Worm (Caenorhabditis elegans): ENCODE measurements around the gene lim-6.

Gene lim-6

ce11 chrX:1122198-1122597 lies 49.9 kb downstream of the lim-6 start (continued):
- peak in 1 of 2 experiments; percentile 64 for TF ChIP-seq lsy-2 (tag; optimal IDR thresholded peaks at IDR 0.05)
- TF ChIP-seq rnt-1 (tag; optimal IDR thresholded peaks at IDR 0.05) = peak; percentile 59
- TF ChIP-seq C16A3.4 (tag; optimal IDR thresholded peaks at IDR 0.05) = peak; percentile 58
- TF ChIP-seq ceh-82 (tag; optimal IDR thresholded peaks at IDR 0.05) = peak in 1 of 3 experiments; percentile 41
- TF ChIP-seq fkh-10 (GFP tag; optimal IDR thresholded peaks at IDR 0.05) = no peak
- no peak for TF ChIP-seq zag-1 (tag; optimal IDR thresholded peaks at IDR 0.05)
- no peak for TF ChIP-seq nhr-19 (GFP tag; conservative IDR thresholded peaks at IDR 0.05)
- no peak for TF ChIP-seq ztf-4 (tag; optimal IDR thresholded peaks at IDR 0.05)
- TF ChIP-seq nhr-71 (tag; optimal IDR thresholded peaks at IDR 0.05) = peak; percentile 66
- TF ChIP-seq vab-15 (tag; optimal IDR thresholded peaks at IDR 0.05) = peak; percentile 14
- TF ChIP-seq fkh-4 (tag; optimal IDR thresholded peaks at IDR 0.05; ENCODE audit: borderline replicate concordance) = no peak

ce11 chrX:1123471-1123870 lies 51.2 kb downstream of the lim-6 start:
- TF ChIP-seq blmp-1 (tag; optimal IDR thresholded peaks at IDR 0.05) = peak; percentile 58
- TF ChIP-seq nhr-71 (tag; optimal IDR thresholded peaks at IDR 0.05) = peak; percentile 9
- peak; percentile 76 for TF ChIP-seq nhr-85 (tag)
- no peak for TF ChIP-seq nhr-47 (tag; optimal IDR thresholded peaks at IDR 0.05)
- TF ChIP-seq lin-14 (GFP tag; optimal IDR thresholded peaks at IDR 0.05) = peak; percentile 36
- peak in 1 of 2 experiments; percentile 17 for TF ChIP-seq lin-35 (GFP tag; optimal IDR thresholded peaks at IDR 0.05)
- no peak for TF ChIP-seq C34B4.2 (tag; optimal IDR thresholded peaks at IDR 0.05)
- no peak for TF ChIP-seq lin-39 (tag; optimal IDR thresholded peaks at IDR 0.05)
- TF ChIP-seq ztf-11 (tag; optimal IDR thresholded peaks at IDR 0.05) = no peak
- TF ChIP-seq unc-98 (GFP tag; IDR thresholded peaks at IDR 0.05) = no peak
- peak; percentile 41 for TF ChIP-seq snu-23 (GFP tag; optimal IDR thresholded peaks at IDR 0.05)

ce11 chrX:1124146-1124545 lies 51.9 kb downstream of the lim-6 start, which contains the start of gene C05D9.9:
C05D9.9 (minus strand) TSS chrX:1124246.
- TF ChIP-seq fkh-4 (tag; optimal IDR thresholded peaks at IDR 0.05; ENCODE audit: borderline replicate concordance) = no peak
- peak; percentile 56 for TF ChIP-seq nhr-85 (tag)
- no peak for TF ChIP-seq ces-1 (GFP tag; optimal IDR thresholded peaks at IDR 0.05)
- no peak for TF ChIP-seq nhr-90 (tag; optimal IDR thresholded peaks at IDR 0.05; ENCODE audit: poor library complexity)
- peak; percentile 1 for TF ChIP-seq snu-23 (GFP tag; optimal IDR thresholded peaks at IDR 0.05)
- no peak for TF ChIP-seq tbx-2 (tag; optimal IDR thresholded peaks at IDR 0.05)
- TF ChIP-seq pqm-1 (tag; optimal IDR thresholded peaks at IDR 0.05) = no peak
- peak in 1 of 2 experiments; percentile 3 for TF ChIP-seq lin-35 (GFP tag; optimal IDR thresholded peaks at IDR 0.05)
- TF ChIP-seq mdl-1 (tag; optimal IDR thresholded peaks at IDR 0.05) = no peak
- no peak for TF ChIP-seq tlp-1 (tag; optimal IDR thresholded peaks at IDR 0.05)
- no peak for TF ChIP-seq jun-1 (tag; optimal IDR thresholded peaks at IDR 0.05)
- no peak for TF ChIP-seq ztf-11 (tag; optimal IDR thresholded peaks at IDR 0.05)
- TF ChIP-seq alr-1 (tag; optimal IDR thresholded peaks at IDR 0.05; ENCODE audit: borderline replicate concordance) = no peak
- no peak for TF ChIP-seq elt-2 (tag; optimal IDR thresholded peaks at IDR 0.05)
- TF ChIP-seq skn-1 (tag; optimal IDR thresholded peaks at IDR 0.05) = no peak
- TF ChIP-seq lir-3 (tag; optimal IDR thresholded peaks at IDR 0.05; ENCODE audit: poor library complexity) = no peak
- no peak for TF ChIP-seq nhr-12 (tag; optimal IDR thresholded peaks at IDR 0.05)
- no peak for TF ChIP-seq xbp-1 (tag; optimal IDR thresholded peaks at IDR 0.05)
- TF ChIP-seq fkh-10 (GFP tag; optimal IDR thresholded peaks at IDR 0.05) = no peak
- TF ChIP-seq zag-1 (tag; optimal IDR thresholded peaks at IDR 0.05) = no peak
- TF ChIP-seq elt-3 (tag; optimal IDR thresholded peaks at IDR 0.05) = peak in 1 of 6 experiments; percentile 5
- TF ChIP-seq pax-3 (tag; optimal IDR thresholded peaks at IDR 0.05) = no peak
- TF ChIP-seq ceh-90 (tag; optimal IDR thresholded peaks at IDR 0.05) = no peak
- no peak for TF ChIP-seq hlh-4 (tag; optimal IDR thresholded peaks at IDR 0.05)
- peak; percentile 46 for TF ChIP-seq grh-1 (GFP tag; IDR thresholded peaks at IDR 0.05)
- no peak for TF ChIP-seq swsn-7 (tag; optimal IDR thresholded peaks at IDR 0.05)
- peak; percentile 10 for TF ChIP-seq lin-14 (GFP tag; optimal IDR thresholded peaks at IDR 0.05)
- no peak for TF ChIP-seq nhr-71 (tag; optimal IDR thresholded peaks at IDR 0.05)
- no peak for TF ChIP-seq nhr-77 (tag; optimal IDR thresholded peaks at IDR 0.05)
- no peak for TF ChIP-seq nhr-76 (tag; optimal IDR thresholded peaks at IDR 0.05)
- no peak for TF ChIP-seq unc-86 (tag; optimal IDR thresholded peaks at IDR 0.05)
- TF ChIP-seq mep-1 (tag; optimal IDR thresholded peaks at IDR 0.05) = no peak
- TF ChIP-seq efl-1 (optimal IDR thresholded peaks at IDR 0.05) = no peak
- TF ChIP-seq efl-1 (GFP tag; optimal IDR thresholded peaks at IDR 0.05 in 1 of 2) = peak in 1 of 2 experiments; percentile 7

Data from whole organism, L1 larva.